Worm (Caenorhabditis elegans) whole organism, late embryonic: ENCODE data around the gene K12H6.10.

Experiments used
- K02D7.2 ChIP-seq: sonication (generic microtip); optimal IDR thresholded peaks from 2 replicates; lab custom pipeline; 2017; ENCODE audit warnings: mild to moderate bottlenecking, missing genetic modification characterization, missing compliant biosample characterization
- ceh-34 ChIP-seq: sonication (generic microtip); optimal IDR thresholded peaks from 2 replicates; lab custom pipeline; 2016; ENCODE audit warnings: mild to moderate bottlenecking, missing genetic modification characterization, missing compliant biosample characterization
- ceh-9 ChIP-seq: sonication (generic microtip); optimal IDR thresholded peaks from 2 replicates; lab custom pipeline; 2016; ENCODE audit warnings: mild to moderate bottlenecking, missing genetic modification characterization, inconsistent platforms, missing compliant biosample characterization
- ets-4 ChIP-seq: sonication (generic microtip); optimal IDR thresholded peaks from 2 replicates; lab custom pipeline; 2016; ENCODE audit warnings: missing genetic modification characterization, missing compliant biosample characterization
- nhr-11 ChIP-seq: fragments of 150-350 bp; optimal IDR thresholded peaks from 2 replicates; lab custom pipeline; 2014; ENCODE audit warnings: missing biosample characterization, missing genetic modification characterization
- pha-4 ChIP-seq: fragments of 150-350 bp; optimal IDR thresholded peaks from 2 replicates; lab custom pipeline; 2018; ENCODE audit warnings: missing biosample characterization, missing genetic modification reagents, missing genetic modification characterization
- pqm-1 ChIP-seq: sonication (generic microtip); optimal IDR thresholded peaks from 2 replicates; lab custom pipeline; 2016; ENCODE audit warnings: missing genetic modification characterization, missing compliant biosample characterization
- unc-3 ChIP-seq, 2 experiments: fragments of 200-800 bp in 1 of 2; sonication (Bioruptor generic) in 1 of 2; sonication (generic microtip) in 1 of 2; conservative IDR thresholded peaks in 1 of 2; optimal IDR thresholded peaks in 1 of 2; 2 replicates each; pipeline versions ENCODE4 v1.3.6 to Lab custom; 2016 to 2022; ENCODE audit warnings: missing compliant biosample characterization in 2 of 2, missing genetic modification characterization in 2 of 2, missing genetic modification reagents in 1 of 2
- unc-86 ChIP-seq: sonication (generic microtip); optimal IDR thresholded peaks from 2 replicates; lab custom pipeline; 2016; ENCODE audit warnings: missing genetic modification characterization, missing compliant biosample characterization

DNA sequence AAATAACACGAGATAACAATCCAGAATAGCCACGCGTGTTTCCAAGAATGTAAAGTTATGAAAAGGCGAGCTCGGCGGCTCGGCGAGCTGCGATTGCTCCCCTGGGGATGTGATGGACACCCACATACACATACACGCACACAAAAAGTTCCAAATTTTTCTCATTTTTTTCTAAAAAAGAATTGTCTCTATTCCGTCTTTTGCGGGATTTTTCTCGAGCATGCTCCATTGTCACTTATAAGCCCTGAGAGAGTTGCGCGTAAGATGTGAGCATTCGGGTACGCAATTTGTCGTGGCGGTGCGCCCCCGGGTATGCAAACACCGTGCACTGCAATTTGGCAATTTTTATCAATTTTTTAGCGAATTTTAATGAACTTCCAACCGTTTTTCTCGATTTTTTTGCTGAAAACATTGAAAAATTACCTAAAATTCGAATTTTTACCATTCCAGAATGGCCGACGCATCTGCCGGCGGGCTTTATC, 35.6 kb upstream of the K12H6.10 start, which contains the start of the genes F08D12.12 and srpa-72:
- TF ChIP-seq unc-86 (tag; lab: Kevin White, UChicago): no peak
- TF ChIP-seq ceh-34: no peak
- no peak for TF ChIP-seq K02D7.2 (tag; lab: Kevin White, UChicago)
- TF ChIP-seq pqm-1: no peak
- no peak for TF ChIP-seq unc-3 (GFP tag; conservative IDR thresholded peaks at IDR 0.05; lab: Robert Waterston, UW)
- TF ChIP-seq unc-3 (tag; optimal IDR thresholded peaks at IDR 0.05; lab: Kevin White, UChicago): no peak
- TF ChIP-seq pha-4: no peak
- TF ChIP-seq ceh-9 (tag; lab: Kevin White, UChicago): no peak
- TF ChIP-seq ets-4: no peak
- TF ChIP-seq nhr-11 (tag; lab: Kevin White, UChicago): no peak
